Fruit fly (Drosophila melanogaster) whole organism, larva: ENCODE results near the gene Cul3.

Experiments
- noc ChIP-seq: fragments of 200-800 bp; sonication (Bioruptor generic); optimal IDR thresholded peaks from 3 replicates; lab custom pipeline; 2019; ENCODE audit warnings: missing biosample characterization, mild to moderate bottlenecking, missing genetic modification characterization, moderate library complexity

Gene Cul3

DNA sequence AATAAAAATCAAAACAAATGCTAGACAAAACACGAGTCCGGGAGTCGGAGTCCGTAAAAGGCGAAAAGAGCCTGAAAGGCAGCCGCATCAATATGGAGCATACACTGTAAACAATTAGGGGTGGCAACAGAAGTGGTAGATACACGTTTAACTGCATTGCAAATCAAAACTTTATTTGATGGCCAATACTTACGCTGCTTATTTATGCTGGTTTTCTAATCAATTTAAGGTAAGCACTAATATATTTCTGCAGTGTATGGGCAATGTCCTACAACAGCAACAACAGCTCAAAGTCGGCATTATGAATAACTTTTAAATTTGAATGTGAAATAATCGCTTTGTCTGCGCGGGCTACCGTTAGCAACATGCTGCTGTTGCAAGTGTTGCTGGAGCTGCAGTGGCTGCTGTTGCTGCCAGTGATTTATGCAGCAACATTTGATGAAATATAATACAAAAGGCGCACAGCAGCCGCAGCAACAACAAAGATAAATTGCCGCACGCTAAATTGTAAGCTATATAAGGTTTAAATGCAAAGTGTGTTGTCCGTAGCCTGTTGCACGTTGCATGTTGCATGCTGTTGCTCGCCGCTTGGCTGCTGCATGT is 1.8 kb upstream of the Cul3 start:
- no peak for TF ChIP-seq noc

DNA sequence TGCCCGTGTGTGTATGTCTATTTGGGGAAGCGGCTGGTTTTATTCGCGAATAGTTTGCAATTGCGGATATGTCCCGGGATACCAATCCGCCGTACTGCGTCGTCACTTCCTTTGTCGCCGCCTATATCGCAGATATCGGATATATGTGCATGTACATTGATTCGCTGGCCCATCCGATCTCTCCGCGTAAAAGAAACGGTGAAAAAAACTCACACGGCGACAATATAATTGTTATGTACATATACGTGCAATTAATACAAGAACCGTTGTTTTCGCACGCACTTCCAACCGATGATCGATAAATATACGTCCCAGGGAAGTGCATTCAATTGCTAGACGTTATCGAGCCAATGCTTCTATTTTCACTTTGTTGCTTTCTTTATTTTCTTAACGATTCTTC is 488 bp downstream of the Cul3 start:
- TF ChIP-seq noc = no peak

DNA sequence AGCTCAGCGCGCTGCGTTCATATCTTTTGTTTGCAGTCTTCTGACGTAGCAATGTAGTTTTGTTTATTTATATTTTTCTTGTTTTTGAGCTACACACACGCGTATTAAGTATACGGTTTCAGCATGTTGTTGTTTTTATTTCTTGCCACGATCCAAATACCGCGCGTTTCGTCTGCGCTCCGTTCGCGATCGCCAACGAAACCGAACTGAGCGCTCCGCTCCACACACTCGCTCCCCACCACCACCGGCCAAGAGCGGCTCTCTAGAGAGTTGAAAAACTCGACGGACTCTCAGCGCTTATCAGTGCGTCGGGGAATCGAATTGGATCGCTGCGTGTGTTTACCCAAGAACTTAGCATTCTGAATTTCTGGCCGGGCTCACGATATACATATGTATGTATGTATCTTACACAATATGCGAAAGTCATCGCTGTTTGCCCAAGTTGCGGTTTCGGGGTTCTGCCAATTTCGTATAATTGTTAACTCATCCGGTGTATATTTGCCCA is 7.3 kb downstream of the Cul3 start, which contains the start of gene yuri:
Gene yuri, minus strand, starts transcription at position 210 of the 505 bp plus-strand sequence.
- peak; percentile 40 for TF ChIP-seq noc

DNA sequence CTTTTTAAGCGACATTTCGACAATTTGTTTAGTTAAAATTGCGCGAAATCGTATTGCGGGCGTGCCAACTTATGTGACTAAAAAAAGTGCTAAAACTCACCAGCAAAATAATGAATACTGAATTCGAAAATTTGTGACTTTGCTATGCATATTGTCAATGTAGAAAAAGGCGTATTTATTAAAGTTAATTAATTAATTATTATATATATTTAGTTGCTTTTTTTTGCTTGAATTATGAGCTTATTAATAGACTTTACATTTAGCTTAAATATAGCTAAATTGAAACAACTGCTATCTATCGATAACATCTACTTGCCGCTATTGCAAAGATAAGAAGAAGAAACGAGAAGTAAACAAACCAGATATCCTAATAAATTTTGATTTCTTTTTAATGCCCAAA is 15.6 kb downstream of the Cul3 start, which contains the start of the genes PolD3 and Uxt:
Gene PolD3, minus strand, starts transcription at position 56 of the 400 bp plus-strand sequence.
Gene Uxt, plus strand, starts transcription at position 333 of the 400 bp plus-strand sequence.
- no peak for TF ChIP-seq noc

DNA sequence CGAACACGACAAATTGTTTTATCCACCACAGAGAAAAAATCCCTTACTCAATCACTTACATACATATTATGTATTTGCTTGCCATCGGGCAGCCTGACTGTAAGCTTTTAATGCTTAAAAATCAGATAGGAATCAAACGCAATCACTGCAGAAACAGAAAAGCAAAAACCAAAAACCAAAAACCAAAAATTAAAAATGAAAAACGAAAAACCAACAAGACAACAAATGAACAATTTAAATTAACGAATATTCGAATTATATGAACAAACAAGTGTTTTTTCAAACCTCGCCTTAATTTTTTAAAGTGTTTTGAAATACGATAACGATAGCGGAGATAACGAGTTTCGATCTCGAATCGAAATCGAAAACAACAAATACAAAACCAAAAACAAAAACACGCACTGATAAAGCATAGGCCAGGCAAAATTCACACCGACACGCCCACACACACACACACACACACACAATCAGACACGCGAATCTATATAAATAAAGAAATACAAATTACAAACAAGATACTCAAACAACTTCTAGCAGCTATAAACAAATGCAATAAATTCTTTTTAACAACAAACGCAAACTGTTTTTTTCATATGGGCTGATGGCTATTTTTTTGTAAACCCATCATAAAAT is 17.5 kb downstream of the Cul3 start:
- peak; percentile 56 for TF ChIP-seq noc

DNA sequence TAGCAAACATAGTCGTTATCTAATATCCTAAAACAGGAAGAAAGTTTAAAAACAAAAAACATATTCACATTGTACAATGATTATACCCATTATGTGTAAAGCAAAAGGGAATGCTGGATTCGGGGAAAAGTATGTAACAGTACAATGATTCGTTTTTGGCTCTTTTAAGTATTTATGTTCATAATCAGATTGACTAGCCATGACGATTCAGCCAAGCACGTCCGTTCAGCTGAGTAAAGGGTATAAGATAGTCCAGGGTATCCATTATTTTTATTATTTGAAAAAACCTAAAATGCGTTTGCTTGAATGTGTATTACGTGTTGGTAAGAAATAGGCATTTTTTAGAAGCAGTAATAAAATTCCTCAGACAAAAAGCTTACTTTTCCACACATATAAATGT is 22.1 kb downstream of the Cul3 start:
- TF ChIP-seq noc = no peak

DNA sequence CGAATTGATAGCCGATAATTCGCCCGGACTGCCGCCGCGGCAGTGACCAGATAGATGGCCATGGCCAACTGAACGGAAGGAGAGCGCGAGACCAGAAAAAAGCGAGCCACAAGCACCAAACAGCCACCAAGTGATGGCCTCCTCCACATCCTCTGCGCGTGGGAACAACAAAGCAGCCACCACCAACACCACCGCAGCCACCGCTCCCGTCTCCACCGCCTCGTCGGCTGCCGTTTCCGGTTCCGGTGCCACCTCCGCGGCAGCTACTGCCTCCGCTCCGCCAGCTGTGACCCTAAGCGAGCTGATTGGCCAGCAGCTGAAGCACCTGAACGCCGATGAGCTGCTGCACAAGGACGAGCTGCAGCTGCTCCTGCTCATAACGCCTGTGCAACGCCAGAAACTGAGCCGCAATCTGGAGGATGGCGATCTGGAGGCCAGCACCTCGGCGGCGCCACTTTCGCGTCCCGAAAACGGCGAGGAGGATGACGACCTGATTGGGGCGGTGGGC is 22.8 kb downstream of the Cul3 start:
- TF ChIP-seq noc = no peak

DNA sequence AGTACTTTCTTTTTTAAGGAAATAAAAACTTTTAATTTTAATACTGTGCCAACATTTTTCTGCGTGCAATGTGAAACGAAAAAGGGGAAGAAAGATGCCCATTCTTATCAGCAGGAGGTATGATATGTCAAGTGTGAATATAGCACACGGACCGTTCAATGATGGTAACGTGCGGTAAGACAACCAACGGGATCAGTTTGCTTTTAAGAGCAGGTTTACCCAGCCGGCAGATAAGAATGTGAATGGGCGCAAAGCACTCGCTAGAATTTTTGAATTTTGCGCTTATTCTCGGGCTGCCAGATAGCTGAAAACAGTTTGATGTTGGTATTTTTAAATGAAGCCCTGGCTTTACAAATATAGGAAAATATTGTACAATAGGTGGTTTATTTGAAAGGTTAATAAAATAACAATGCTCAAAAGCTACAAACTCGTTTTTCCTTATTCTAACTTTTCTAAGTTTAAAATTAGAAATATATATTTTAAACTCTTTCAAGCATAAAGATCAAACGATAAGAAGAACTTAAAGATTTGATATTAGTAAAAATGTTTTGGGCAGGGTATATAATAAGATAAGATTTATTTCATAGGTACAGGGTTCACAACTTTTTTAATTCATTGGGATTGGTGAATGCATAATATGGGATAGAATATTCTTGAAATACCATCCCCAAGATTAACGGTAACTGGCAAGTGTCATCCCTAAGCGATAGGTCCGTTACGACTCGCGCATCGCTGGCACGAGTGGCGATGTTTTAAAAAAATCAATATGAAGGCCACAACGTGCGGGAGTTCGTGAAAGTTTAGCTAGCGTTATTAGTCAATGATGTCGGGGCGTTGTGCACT is 23.4 kb downstream of the Cul3 start, which contains the start of gene dao:
Gene dao, plus strand, starts transcription at position 717 of the 843 bp plus-strand sequence.
- no peak for TF ChIP-seq noc

DNA sequence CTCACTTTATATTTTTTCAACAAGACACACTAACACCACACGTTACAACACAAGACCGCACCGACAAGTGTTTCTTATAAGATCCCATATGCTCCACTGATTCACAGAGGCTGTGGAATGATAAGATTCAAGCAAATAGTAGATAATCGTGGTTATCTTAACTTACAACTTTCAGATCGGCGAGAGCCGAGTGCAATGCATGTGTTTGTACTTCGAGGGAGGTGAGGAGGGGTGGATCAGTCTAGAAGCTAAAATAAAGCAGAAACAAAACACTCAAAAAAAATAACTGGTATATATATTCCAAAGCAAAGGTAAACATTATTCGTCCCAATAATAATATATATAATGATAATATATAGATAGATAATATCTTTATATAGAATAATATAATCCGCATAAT is 24.2 kb downstream of the Cul3 start, which contains the start of gene ZnT35C:
Gene ZnT35C, minus strand, starts transcription at position 101 of the 400 bp plus-strand sequence.
- TF ChIP-seq noc = no peak

DNA sequence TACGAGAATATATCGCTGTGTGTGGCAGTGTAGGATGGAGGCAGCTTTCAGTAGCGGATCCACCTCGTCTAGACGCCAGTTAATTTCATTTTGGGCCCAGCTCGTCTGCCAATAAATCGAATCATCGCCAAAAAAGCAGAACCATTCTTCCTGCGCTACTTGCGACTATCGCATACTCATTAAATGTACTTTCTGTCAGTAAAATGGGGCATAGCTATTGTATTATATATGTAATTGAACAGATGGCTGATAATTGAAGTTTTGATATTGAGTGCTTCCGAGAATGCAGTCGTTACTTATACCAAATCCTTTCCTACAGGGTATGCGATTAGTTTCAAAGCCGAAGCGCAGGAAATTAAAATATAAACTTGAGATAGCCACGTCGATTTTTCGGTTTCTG is 27.1 kb downstream of the Cul3 start:
- TF ChIP-seq noc = no peak

DNA sequence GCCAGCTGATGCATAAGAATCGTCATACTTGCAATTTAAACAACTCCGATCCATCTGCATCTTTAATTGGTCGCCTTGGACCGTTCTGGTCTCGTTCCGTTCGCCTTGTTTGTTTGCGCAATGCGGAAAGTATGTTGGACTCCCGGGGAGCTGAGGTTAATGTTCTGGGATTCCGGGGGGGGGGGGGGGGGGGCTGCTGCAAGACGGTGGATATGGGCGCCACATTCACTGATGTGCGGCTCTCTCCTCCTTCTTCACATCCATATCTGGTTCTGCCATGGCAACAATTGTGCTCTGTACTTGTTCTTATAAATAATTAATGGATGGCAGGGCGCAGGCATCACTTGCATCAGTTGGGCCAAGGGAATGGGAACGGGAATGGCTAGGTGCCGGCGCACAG is 28.4 kb downstream of the Cul3 start:
- no peak for TF ChIP-seq noc
